Fruit fly (Drosophila melanogaster): ENCODE results near the gene scny.
A peak's percentile ranks its signal among the peaks of the same experiment; 100 is the strongest.

dm6 chr3L:5749616-5750336, 19.0 kb upstream of the scny start:
- no peak for TF ChIP-seq CG7045 (GFP tag; optimal IDR thresholded peaks at IDR 0.05)
- TF ChIP-seq bab1 (GFP tag; optimal IDR thresholded peaks at IDR 0.05): peak; percentile 60
- TF ChIP-seq kay (GFP tag; ENCODE audit: borderline replicate concordance): peak; percentile 91
- no peak for TF ChIP-seq CG33017 (tag; optimal IDR thresholded peaks at IDR 0.05)
- TF ChIP-seq Clk (GFP tag; optimal IDR thresholded peaks at IDR 0.05): peak; percentile 62
- no peak for TF ChIP-seq Hr96 (GFP tag; optimal IDR thresholded peaks at IDR 0.05)
- TF ChIP-seq pad (GFP tag; optimal IDR thresholded peaks at IDR 0.05): no peak
- TF ChIP-seq cnc (optimal IDR thresholded peaks at IDR 0.05): no peak
